Fruit fly (Drosophila melanogaster) whole organism: ENCODE data around the gene Tim17b2.

ENCODE experiments used
- CG8478 ChIP-seq: fragments of >200 bp; optimal IDR thresholded peaks from 2 replicates; lab custom pipeline; 2018; ENCODE audit warnings: inconsistent platforms
- Dll ChIP-seq: fragments of >200 bp; optimal IDR thresholded peaks from 2 replicates; lab custom pipeline; 2017
- EcR ChIP-seq, 2 experiments: fragments of >200 bp; optimal IDR thresholded peaks; 2 replicates each; lab custom pipeline; 2017; ENCODE audit warnings: missing biosample characterization in 2 of 2, missing genetic modification characterization in 2 of 2, missing genetic modification reagents in 2 of 2
- pan ChIP-seq: fragments of >200 bp; optimal IDR thresholded peaks from 2 replicates; lab custom pipeline; 2017
- psq ChIP-seq: fragments of >200 bp; optimal IDR thresholded peaks from 2 replicates; lab custom pipeline; 2017
- usp ChIP-seq: fragments of >200 bp; optimal IDR thresholded peaks from 2 replicates; lab custom pipeline; 2017; ENCODE audit warnings: missing biosample characterization, missing genetic modification characterization, mixed read lengths

The Tim17b2 gene

DNA sequence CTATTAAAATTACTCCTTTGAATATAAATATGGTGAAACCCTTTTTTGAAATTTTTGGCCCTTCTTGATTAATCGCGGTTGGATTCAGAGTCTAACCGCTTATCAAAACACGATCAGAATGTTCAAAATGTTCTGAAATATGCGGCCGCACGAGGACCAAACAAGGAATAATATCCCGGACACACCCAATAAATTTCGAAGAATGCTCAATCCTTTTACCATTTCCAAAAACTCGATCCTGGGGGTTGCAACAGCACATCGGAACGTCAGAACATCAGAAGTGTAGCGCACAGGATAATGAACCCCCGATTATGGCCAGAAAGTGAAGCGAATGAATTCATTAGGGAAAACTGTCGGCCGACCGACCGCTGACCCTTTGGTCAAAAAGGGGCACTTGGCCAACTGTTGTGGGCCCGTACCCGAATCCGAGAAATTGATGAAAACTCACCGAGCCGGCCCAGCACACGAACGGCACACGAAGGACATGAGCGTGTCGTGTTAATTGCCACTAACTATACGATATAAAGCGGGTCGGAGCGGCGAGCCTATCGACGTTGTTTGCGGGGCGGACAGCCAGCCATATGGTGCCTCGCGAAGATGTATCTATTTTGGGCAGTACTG, 13.9 kb upstream of the Tim17b2 start:
- no peak for TF ChIP-seq EcR (GFP tag; optimal IDR thresholded peaks at IDR 0.05; lab: Kevin White, UChicago)
- TF ChIP-seq pan (lab: Kevin White, UChicago) = no peak
- TF ChIP-seq usp (GFP tag; lab: Kevin White, UChicago) = no peak
- no peak for TF ChIP-seq Dll
- TF ChIP-seq psq = no peak
- TF ChIP-seq CG8478 (lab: Kevin White, UChicago) = no peak

DNA sequence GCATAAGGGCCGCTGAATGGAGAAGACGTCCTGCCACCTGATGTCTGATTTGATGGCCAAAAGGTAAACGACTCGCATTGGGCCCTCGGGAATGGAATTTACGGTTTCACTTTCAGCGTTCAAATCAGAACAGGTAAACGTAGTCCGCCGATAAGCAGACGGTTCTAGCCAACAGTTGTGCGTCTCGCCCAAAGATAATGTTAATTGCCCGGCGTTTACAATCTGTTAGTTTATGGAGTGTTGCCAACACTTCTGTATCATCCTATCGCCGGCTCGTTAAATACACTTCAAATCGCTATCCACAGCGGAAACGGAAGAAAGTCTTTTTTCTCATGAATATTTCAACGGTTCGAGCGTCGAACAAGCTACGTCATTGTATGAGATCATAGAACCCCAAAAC, 13.0 kb upstream of the Tim17b2 start:
- TF ChIP-seq CG8478 (lab: Kevin White, UChicago) (no peak), pan (lab: Kevin White, UChicago) (no peak), Dll (no peak), EcR (GFP tag; optimal IDR thresholded peaks at IDR 0.05; lab: Kevin White, UChicago) (no peak), usp (GFP tag; lab: Kevin White, UChicago) (no peak), psq (no peak)

DNA sequence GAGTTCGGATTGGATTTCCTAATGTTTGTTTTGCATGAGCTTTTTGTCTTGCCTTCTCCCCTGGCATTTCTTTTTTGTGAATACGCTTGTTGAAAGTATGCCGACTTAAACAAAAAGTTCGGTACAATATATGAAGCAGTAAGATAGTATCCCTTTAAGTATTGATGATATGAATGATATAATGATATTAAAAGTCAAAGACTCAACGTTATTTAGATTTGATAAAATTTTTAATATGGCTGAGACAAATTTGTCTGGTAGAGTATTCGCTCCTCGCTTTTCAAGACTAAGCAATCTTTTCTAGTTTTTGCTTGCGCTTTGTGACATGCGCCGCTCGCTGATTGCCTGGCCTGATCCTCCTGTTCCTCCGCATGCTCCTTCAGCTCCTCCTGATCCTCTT, 10.1 kb upstream of the Tim17b2 start:
- TF ChIP-seq usp (GFP tag; lab: Kevin White, UChicago) = no peak
- TF ChIP-seq CG8478 (lab: Kevin White, UChicago) = no peak
- TF ChIP-seq psq = no peak
- no peak for TF ChIP-seq pan (lab: Kevin White, UChicago)
- no peak for TF ChIP-seq EcR (GFP tag; optimal IDR thresholded peaks at IDR 0.05; lab: Kevin White, UChicago)
- no peak for TF ChIP-seq Dll

DNA sequence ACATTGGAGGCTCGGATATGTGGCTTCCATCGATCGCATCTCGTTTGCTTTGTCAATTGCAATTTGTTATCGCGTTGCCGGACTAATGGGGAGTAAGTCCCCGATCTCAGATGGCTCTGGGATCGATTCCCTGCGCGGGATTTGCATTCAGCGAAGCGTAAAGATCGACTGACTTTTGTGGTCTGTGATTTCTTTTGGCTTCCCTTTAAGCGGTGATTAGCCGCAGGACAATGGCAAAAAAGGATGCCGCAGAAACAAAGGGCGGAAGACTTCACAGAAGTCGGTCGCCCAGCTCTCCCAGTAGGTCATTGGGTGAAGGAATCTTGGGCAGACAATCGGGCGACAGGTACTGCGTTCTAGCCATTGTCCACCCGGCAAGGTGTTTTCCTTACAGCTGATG, 9.6 kb upstream of the Tim17b2 start:
- TF ChIP-seq CG8478 (lab: Kevin White, UChicago) (no peak), psq (no peak), pan (lab: Kevin White, UChicago) (no peak), Dll (no peak), EcR (GFP tag; optimal IDR thresholded peaks at IDR 0.05; lab: Kevin White, UChicago) (no peak), usp (GFP tag; lab: Kevin White, UChicago) (no peak)

DNA sequence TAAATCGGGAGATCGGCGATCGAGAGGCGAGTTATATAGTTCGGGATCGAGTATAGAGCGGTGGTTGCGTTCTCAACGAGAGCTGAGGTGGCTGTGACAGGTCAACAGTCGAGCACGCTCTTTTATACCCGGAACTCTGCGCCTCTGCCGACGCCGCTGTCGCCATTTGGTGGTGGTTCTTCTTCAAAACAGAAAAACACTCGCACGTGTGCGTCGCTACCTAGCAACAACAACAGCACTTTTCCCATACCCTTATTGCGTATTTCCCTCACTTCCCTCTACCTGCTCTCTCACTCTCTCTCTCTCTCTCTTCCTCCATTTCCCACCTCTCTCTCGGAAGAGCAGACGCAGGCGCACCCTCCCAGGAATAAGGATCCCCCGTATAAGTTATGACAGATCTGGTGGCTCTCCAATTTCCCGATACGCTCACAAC, 6.4 kb upstream of the Tim17b2 start, which contains the start of gene sna:
sna (minus strand) TSS at position 102 of the 433 bp plus-strand sequence.
- no peak for TF ChIP-seq pan (lab: Kevin White, UChicago)
- no peak for TF ChIP-seq EcR (GFP tag; optimal IDR thresholded peaks at IDR 0.05; lab: Kevin White, UChicago)
- TF ChIP-seq psq = no peak
- no peak for TF ChIP-seq Dll
- TF ChIP-seq CG8478 (lab: Kevin White, UChicago) = no peak
- no peak for TF ChIP-seq usp (GFP tag; lab: Kevin White, UChicago)

DNA sequence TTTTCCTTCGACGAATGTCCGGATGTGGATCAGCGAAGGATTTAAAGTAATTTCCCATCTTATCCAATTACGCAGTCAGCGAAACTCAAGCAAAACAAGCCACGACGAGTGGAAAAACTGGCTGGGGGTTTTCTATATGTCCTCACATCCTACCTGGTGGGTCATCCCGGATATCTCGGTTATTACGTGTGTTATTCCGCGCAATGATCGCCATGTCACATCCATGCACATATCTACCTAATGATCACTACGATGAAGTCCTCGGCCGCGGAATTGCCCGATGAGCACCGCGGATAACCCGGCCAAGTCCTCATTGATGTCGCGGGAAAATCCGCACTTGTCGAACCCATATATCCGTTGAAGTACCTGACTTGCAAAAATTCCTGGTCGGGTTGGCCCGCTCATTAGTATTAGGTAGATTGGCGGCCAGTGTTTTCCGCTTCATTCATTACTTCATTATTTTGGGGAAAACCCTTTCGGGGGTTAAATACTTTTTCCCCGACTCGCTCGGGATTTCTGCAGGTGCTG, 4.8 kb upstream of the Tim17b2 start:
- TF ChIP-seq EcR (GFP tag; optimal IDR thresholded peaks at IDR 0.05; lab: Kevin White, UChicago) (no peak), pan (lab: Kevin White, UChicago) (no peak), psq (no peak), CG8478 (lab: Kevin White, UChicago) (no peak), Dll (no peak), usp (GFP tag; lab: Kevin White, UChicago) (no peak)

DNA sequence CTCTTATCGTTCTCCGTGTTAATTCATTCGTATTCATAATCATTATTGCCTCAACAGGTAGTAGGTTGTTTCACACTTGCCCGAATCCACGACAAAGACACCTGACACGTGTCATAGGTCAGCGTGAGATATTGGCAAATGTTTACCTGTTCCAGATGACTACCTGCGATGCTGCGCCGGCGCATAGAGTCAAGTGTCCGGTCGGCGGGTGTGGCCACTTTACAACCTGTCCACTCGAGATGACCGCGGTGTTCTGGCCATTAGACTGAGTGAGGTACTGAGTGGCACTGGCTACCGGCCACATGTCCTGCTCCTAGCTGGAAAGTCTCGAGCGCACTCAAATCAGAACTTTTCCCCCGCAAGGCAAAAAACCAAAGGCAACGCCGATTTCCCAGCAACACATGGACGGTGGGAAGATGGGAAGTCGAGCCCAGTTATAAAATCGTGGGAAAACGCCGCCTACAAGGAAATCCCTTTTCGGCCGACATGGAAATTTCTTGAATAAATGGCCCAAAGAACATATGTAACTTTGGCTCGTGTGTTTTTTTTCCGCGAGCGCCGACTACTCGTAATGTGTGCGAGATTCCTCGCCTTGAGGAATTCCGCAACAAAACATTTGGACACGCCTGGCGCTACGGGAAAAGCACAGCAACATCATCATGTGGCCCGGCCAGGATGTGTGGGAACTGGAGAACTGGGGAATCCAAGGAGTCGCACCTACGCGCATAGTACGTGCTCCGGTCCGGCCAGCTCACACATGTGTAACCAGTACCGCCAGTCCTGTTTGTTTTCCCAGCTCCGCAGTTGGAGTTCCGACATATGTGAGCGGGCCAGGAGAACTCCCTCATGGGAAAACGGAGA, 1.3 kb downstream of the Tim17b2 start:
- TF ChIP-seq CG8478 (lab: Kevin White, UChicago) (no peak), pan (lab: Kevin White, UChicago) (no peak), Dll (no peak), usp (GFP tag; lab: Kevin White, UChicago) (no peak), EcR (GFP tag; optimal IDR thresholded peaks at IDR 0.05; lab: Kevin White, UChicago) (no peak), psq (no peak)

DNA sequence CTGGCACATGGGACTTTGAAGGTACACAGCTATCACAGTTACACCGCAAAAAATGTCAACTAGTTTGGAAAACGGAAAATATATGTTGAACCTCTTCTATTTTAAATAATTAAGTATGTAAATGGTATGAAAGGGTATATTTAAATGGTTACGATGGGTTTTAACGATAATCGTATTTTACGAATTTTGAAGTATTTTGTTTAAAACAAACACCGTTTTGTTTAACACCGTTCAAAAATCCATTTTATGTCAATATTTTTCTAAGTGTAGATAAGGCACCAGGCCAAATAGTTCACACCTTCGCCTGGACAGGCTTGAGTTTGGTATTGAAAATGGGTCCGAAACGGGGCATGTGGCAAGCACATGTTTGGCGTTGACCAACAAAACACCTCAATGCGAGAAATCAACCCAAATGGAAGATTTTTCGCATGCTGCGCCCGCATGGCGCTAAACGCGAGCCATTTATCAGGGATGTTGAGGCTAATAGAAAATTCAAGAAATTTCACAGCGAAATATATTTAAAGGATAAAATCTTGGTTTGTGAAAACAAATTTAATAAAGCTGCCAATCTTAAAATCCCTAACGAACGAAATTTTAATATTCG, 2.1 kb downstream of the Tim17b2 start:
- TF ChIP-seq CG8478 (lab: Kevin White, UChicago) (no peak), usp (GFP tag; lab: Kevin White, UChicago) (no peak), Dll (no peak), EcR (GFP tag; optimal IDR thresholded peaks at IDR 0.05; lab: Kevin White, UChicago) (no peak), psq (no peak), pan (lab: Kevin White, UChicago) (no peak)

DNA sequence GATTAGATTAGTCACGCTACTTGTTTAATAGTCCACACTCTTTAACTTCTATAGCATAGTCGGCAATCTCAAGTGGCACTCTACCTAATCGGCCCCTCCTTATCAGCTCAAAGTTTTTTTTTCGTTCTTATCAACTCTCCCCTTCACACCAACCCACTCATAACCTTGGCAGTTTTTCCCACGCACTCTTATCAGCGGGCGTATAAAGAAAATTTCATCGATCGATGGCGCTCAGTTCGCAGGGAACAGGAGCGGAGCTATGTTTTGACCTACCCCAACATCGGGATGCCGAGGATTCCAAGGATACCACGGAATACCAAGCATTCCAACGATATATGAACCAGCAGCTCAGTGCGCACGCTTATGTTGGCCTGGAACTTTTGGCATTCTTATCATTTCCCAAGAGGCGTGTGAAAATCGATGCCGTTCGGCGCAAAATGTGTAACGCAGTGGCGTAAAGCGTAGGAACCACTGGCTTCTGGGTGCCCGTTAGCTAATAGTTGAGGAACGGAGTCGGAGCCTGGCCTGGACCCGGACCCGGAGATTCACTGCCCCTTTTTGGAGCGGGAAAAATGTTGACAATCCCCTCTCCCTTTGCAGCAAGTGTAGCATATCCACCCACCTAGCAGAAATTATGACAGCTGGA, 5.8 kb downstream of the Tim17b2 start:
- TF ChIP-seq psq = no peak
- TF ChIP-seq CG8478 (lab: Kevin White, UChicago) = no peak
- TF ChIP-seq pan (lab: Kevin White, UChicago) = no peak
- TF ChIP-seq Dll = no peak
- TF ChIP-seq usp (GFP tag; lab: Kevin White, UChicago) = no peak
- TF ChIP-seq EcR (GFP tag; optimal IDR thresholded peaks at IDR 0.05; lab: Kevin White, UChicago) = no peak

DNA sequence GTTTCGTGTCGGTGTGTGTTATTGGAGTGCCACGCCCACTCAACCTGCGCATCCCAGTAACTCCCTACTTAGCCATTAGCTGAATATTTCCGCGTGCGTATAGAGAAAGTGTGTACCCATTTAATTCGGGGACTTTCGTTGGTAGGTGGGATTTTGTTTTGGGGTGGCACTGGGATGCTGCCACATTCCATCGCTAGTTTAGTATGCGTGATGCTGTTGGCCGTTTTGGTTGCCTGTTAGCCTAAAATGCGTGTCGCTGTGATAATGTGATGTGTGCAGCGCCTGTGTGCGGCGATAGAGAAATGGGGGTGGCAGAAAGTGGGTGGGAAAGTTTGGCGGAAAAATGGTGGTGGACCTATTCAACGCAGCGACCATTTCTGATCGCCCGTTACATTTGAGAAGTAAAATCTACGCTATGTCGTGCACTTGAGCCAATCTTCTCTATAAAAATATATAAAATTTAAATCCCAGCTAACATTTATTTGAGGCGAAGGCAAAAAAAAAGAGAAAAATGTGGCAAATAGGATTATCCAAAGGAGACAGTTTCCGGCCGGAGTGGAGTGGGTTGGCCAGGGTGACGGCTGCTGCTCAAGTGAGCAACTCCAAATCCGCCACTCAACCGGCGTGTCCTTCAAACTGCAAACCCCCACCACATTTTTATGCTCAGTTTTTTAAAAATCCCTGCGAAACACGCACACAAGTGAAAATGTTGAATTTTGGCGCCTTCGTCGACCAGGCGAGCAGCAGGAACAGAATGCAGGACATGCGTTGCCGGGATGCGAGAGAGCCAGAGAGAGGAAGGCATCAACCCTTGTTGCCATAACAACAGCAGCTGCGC, 7.0 kb downstream of the Tim17b2 start:
- TF ChIP-seq pan (lab: Kevin White, UChicago) (no peak), Dll (no peak), CG8478 (lab: Kevin White, UChicago) (no peak), usp (GFP tag; lab: Kevin White, UChicago) (no peak), EcR (GFP tag; optimal IDR thresholded peaks at IDR 0.05; lab: Kevin White, UChicago) (no peak), psq (no peak)
